Worm (Caenorhabditis elegans): ENCODE results near the gene C34D4.4.

ce11 chrIV:7133983-7134382 is 15.2 kb upstream of the C34D4.4 start, which contains the start of gene mutd-1:
- TF ChIP-seq eor-1 (tag; optimal IDR thresholded peaks at IDR 0.05): no peak
- no peak for TF ChIP-seq mdl-1 (tag; optimal IDR thresholded peaks at IDR 0.05)
- no peak for TF ChIP-seq lsy-12 (tag; optimal IDR thresholded peaks at IDR 0.05)
- no peak for TF ChIP-seq aly-2 (tag; optimal IDR thresholded peaks at IDR 0.05)
- no peak for TF ChIP-seq nhr-237 (tag; optimal IDR thresholded peaks at IDR 0.05)
- no peak for TF ChIP-seq jun-1 (tag; optimal IDR thresholded peaks at IDR 0.05)
- no peak for TF ChIP-seq egl-27 (tag; optimal IDR thresholded peaks at IDR 0.05)
- TF ChIP-seq ceh-28 (tag; optimal IDR thresholded peaks at IDR 0.05): no peak
- no peak for TF ChIP-seq ama-1 (optimal IDR thresholded peaks at IDR 0.05)
- TF ChIP-seq nhr-76 (tag; optimal IDR thresholded peaks at IDR 0.05): no peak

All from whole organism, L3 larva.